Worm (Caenorhabditis elegans) whole organism, young adult: ENCODE measurements around the gene C47E12.13.

Experiments
- B0336.3 ChIP-seq: fragments of 200-800 bp; sonication (Bioruptor generic); IDR thresholded peaks from 2 replicates; pipeline ENCODE4 v1.3.6; 2022; ENCODE audit warnings: missing genetic modification characterization, missing compliant biosample characterization
- F23B12.7 ChIP-seq: sonication (generic microtip); optimal IDR thresholded peaks from 2 replicates; lab custom pipeline; 2017; ENCODE audit warnings: missing genetic modification characterization, mild to moderate bottlenecking, missing compliant biosample characterization, antibody characterized with exemption, moderate library complexity; ENCODE audit not compliant: insufficient read depth
- F33H1.4 ChIP-seq: fragments of 200-800 bp; sonication (Bioruptor generic); IDR thresholded peaks from 2 replicates; pipeline ENCODE4 v1.3.6; 2022; ENCODE audit warnings: missing genetic modification reagents, missing genetic modification characterization, missing compliant biosample characterization
- F52B5.7 ChIP-seq: sonication (generic microtip); optimal IDR thresholded peaks from 2 replicates; lab custom pipeline; 2016; ENCODE audit warnings: mild to moderate bottlenecking, missing genetic modification characterization, missing compliant biosample characterization
- T07F8.4 ChIP-seq: sonication (generic microtip); optimal IDR thresholded peaks from 2 replicates; lab custom pipeline; 2016; ENCODE audit warnings: mild to moderate bottlenecking, missing genetic modification characterization, moderate library complexity, missing compliant biosample characterization
- T26A5.8 ChIP-seq: sonication (generic microtip); optimal IDR thresholded peaks from 2 replicates; lab custom pipeline; 2016; ENCODE audit warnings: missing genetic modification characterization, missing compliant biosample characterization
- Y67H2A.10 ChIP-seq: fragments of 200-800 bp; sonication (Bioruptor generic); conservative IDR thresholded peaks from 2 replicates; pipeline ENCODE4 v1.3.6; 2022; ENCODE audit warnings: missing genetic modification reagents, missing genetic modification characterization, missing compliant biosample characterization
- ZK185.1 ChIP-seq: sonication (generic microtip); optimal IDR thresholded peaks from 2 replicates; lab custom pipeline; 2016; ENCODE audit warnings: mild to moderate bottlenecking, missing genetic modification characterization, missing compliant biosample characterization; ENCODE audit not compliant: poor library complexity, severe bottlenecking
- akir-1 ChIP-seq: fragments of 200-800 bp; sonication (Bioruptor generic); optimal IDR thresholded peaks from 2 replicates; lab custom pipeline; 2018; ENCODE audit warnings: mild to moderate bottlenecking, missing genetic modification characterization, moderate library complexity, missing compliant biosample characterization
- aptf-2 ChIP-seq: fragments of 200-800 bp; sonication (Bioruptor generic); conservative IDR thresholded peaks from 2 replicates; pipeline ENCODE4 v1.3.6; 2022; ENCODE audit warnings: missing genetic modification reagents, missing genetic modification characterization, missing compliant biosample characterization
- attf-6 ChIP-seq: fragments of 200-800 bp; sonication (Bioruptor generic); IDR thresholded peaks from 2 replicates; pipeline ENCODE4 v1.3.6; 2022; ENCODE audit warnings: missing genetic modification reagents, missing genetic modification characterization, missing compliant biosample characterization
- bed-1 ChIP-seq: fragments of 200-800 bp; sonication (Bioruptor generic); IDR thresholded peaks from 2 replicates; pipeline ENCODE4 v1.3.6; 2022; ENCODE audit warnings: missing genetic modification reagents, missing genetic modification characterization, missing compliant biosample characterization
- cebp-1 ChIP-seq, 2 experiments: fragments of 200-800 bp in 1 of 2; sonication (Bioruptor generic) in 1 of 2; sonication (generic microtip) in 1 of 2; IDR thresholded peaks in 1 of 2; optimal IDR thresholded peaks in 1 of 2; 2 replicates each; pipeline versions ENCODE4 v1.3.6 to Lab custom; 2017 to 2022; ENCODE audit warnings: missing compliant biosample characterization in 2 of 2, missing genetic modification characterization in 2 of 2, mild to moderate bottlenecking in 1 of 2, missing genetic modification reagents in 1 of 2, moderate library complexity in 1 of 2
- ceh-79 ChIP-seq: sonication (generic microtip); optimal IDR thresholded peaks from 2 replicates; lab custom pipeline; 2017; ENCODE audit warnings: mild to moderate bottlenecking, missing genetic modification characterization, missing compliant biosample characterization
- chd-7 ChIP-seq: sonication (generic microtip); optimal IDR thresholded peaks from 2 replicates; lab custom pipeline; 2016; ENCODE audit warnings: mild to moderate bottlenecking, missing genetic modification characterization, moderate library complexity, missing compliant biosample characterization
- die-1 ChIP-seq: sonication (generic microtip); optimal IDR thresholded peaks from 2 replicates; lab custom pipeline; 2016; ENCODE audit warnings: missing genotype, mild to moderate bottlenecking, missing genetic modification characterization, missing compliant biosample characterization
- dox-1 ChIP-seq: fragments of 200-800 bp; sonication (Bioruptor generic); IDR thresholded peaks from 2 replicates; pipeline ENCODE4 v1.3.6; 2022; ENCODE audit warnings: missing genetic modification reagents, missing genetic modification characterization, missing compliant biosample characterization
- egrh-3 ChIP-seq: fragments of 200-800 bp; sonication (Bioruptor generic); IDR thresholded peaks from 2 replicates; pipeline ENCODE4 v1.3.6; 2022; ENCODE audit warnings: missing genetic modification reagents, missing genetic modification characterization, missing compliant biosample characterization
- him-1 ChIP-seq: sonication (generic microtip); optimal IDR thresholded peaks from 2 replicates; lab custom pipeline; 2016; ENCODE audit warnings: missing genotype, missing genetic modification reagents, missing genetic modification characterization, missing compliant biosample characterization
- hlh-26 ChIP-seq: fragments of 200-800 bp; sonication (Bioruptor generic); conservative IDR thresholded peaks from 2 replicates; pipeline ENCODE4 v1.3.6; 2022; ENCODE audit warnings: missing genetic modification reagents, missing genetic modification characterization, missing compliant biosample characterization
- hmg-1.2 ChIP-seq: fragments of 200-800 bp; sonication (Bioruptor generic); IDR thresholded peaks from 2 replicates; pipeline ENCODE4 v1.3.6; 2022; ENCODE audit warnings: missing genetic modification reagents, missing genetic modification characterization, missing compliant biosample characterization
- lin-54 ChIP-seq: fragments of 200-800 bp; sonication (Bioruptor generic); optimal IDR thresholded peaks from 2 replicates; lab custom pipeline; 2018; ENCODE audit warnings: mild to moderate bottlenecking, missing genetic modification characterization, missing compliant biosample characterization
- lsy-27 ChIP-seq: sonication (generic microtip); optimal IDR thresholded peaks from 2 replicates; lab custom pipeline; 2017; ENCODE audit warnings: missing genetic modification characterization, mild to moderate bottlenecking, missing compliant biosample characterization, antibody characterized with exemption, missing genotype, borderline replicate concordance; ENCODE audit not compliant: insufficient read depth
- madf-10 ChIP-seq: sonication (generic microtip); optimal IDR thresholded peaks from 2 replicates; lab custom pipeline; 2016; ENCODE audit warnings: mild to moderate bottlenecking, missing genetic modification characterization, missing compliant biosample characterization
- madf-8 ChIP-seq: fragments of 200-800 bp; sonication (Bioruptor generic); conservative IDR thresholded peaks from 2 replicates; pipeline ENCODE4 v1.3.6; 2022; ENCODE audit warnings: missing genetic modification reagents, missing genetic modification characterization, missing compliant biosample characterization
- mcd-1 ChIP-seq: fragments of 200-800 bp; sonication (Bioruptor generic); IDR thresholded peaks from 2 replicates; pipeline ENCODE4 v1.3.6; 2022; ENCODE audit warnings: missing genetic modification reagents, missing genetic modification characterization, missing compliant biosample characterization
- nfya-1 ChIP-seq: sonication (generic microtip); optimal IDR thresholded peaks from 2 replicates; lab custom pipeline; 2017; ENCODE audit warnings: antibody characterized with exemption, missing compliant biosample characterization, missing genetic modification characterization, borderline replicate concordance; ENCODE audit not compliant: insufficient read depth
- nhr-120 ChIP-seq: fragments of 200-800 bp; sonication (Bioruptor generic); IDR thresholded peaks from 2 replicates; pipeline ENCODE4 v1.3.6; 2022; ENCODE audit warnings: missing genetic modification characterization, missing compliant biosample characterization
- rcor-1 ChIP-seq: fragments of 200-800 bp; sonication (Bioruptor generic); IDR thresholded peaks from 2 replicates; pipeline ENCODE4 v1.3.6; 2022; ENCODE audit warnings: missing genetic modification reagents, missing genetic modification characterization, missing compliant biosample characterization
- repo-1 ChIP-seq: sonication (generic microtip); optimal IDR thresholded peaks from 2 replicates; lab custom pipeline; 2017; ENCODE audit warnings: mild to moderate bottlenecking, missing genetic modification characterization, missing compliant biosample characterization
- snpc-3.4 ChIP-seq: sonication (generic microtip); optimal IDR thresholded peaks from 2 replicates; lab custom pipeline; 2017; ENCODE audit warnings: missing genetic modification characterization, mild to moderate bottlenecking, missing compliant biosample characterization, antibody characterized with exemption, moderate library complexity, missing genotype, missing genetic modification reagents
- zfh-2 ChIP-seq: fragments of 200-800 bp; sonication (Bioruptor generic); conservative IDR thresholded peaks from 2 replicates; pipeline ENCODE4 v1.3.6; 2022; ENCODE audit warnings: missing genetic modification reagents, missing genetic modification characterization, missing compliant biosample characterization
- ztf-18 ChIP-seq: sonication (generic microtip); optimal IDR thresholded peaks from 2 replicates; lab custom pipeline; 2016; ENCODE audit warnings: missing genotype, mild to moderate bottlenecking, missing genetic modification characterization, missing compliant biosample characterization
- ztf-25 ChIP-seq: fragments of 200-800 bp; sonication (Bioruptor generic); IDR thresholded peaks from 2 replicates; pipeline ENCODE4 v1.3.6; 2022; ENCODE audit warnings: missing genetic modification reagents, missing genetic modification characterization, missing compliant biosample characterization
- ztf-3 ChIP-seq: fragments of 200-800 bp; sonication (Bioruptor generic); optimal IDR thresholded peaks from 2 replicates; lab custom pipeline; 2018; ENCODE audit warnings: mild to moderate bottlenecking, missing genetic modification characterization, missing compliant biosample characterization

The C47E12.13 gene

ce11 chrIV:10006792-10007191 lies at the start of gene C47E12.13:
TSS of gene C47E12.13 (minus strand) at chrIV:10006892.
- TF ChIP-seq madf-8 (no peak), ztf-25 (no peak), dox-1 (GFP tag; lab: Robert Waterston, UW) (no peak), rcor-1 (no peak), akir-1 (GFP tag; lab: Kevin White, UChicago) (no peak), madf-10 (no peak), B0336.3 (no peak), ceh-79 (tag; lab: Kevin White, UChicago) (no peak), attf-6 (GFP tag; lab: Robert Waterston, UW) (no peak), nfya-1 (tag; lab: Kevin White, UChicago) (no peak), nhr-120 (GFP tag; lab: Robert Waterston, UW) (no peak), chd-7 (no peak), mcd-1 (no peak), F23B12.7 (tag; lab: Kevin White, UChicago) (no peak), T07F8.4 (tag; lab: Kevin White, UChicago) (no peak)

- no peak for TF ChIP-seq ZK185.1 (tag; lab: Kevin White, UChicago)
- no peak for TF ChIP-seq die-1
- no peak for TF ChIP-seq F33H1.4 (GFP tag; lab: Robert Waterston, UW)
- TF ChIP-seq cebp-1 (GFP tag; IDR thresholded peaks at IDR 0.05; lab: Robert Waterston, UW) = no peak
- TF ChIP-seq cebp-1 (tag; optimal IDR thresholded peaks at IDR 0.05; lab: Kevin White, UChicago) = no peak
- no peak for TF ChIP-seq lsy-27 (tag; lab: Kevin White, UChicago)
- TF ChIP-seq zfh-2 (GFP tag; lab: Robert Waterston, UW) = no peak
- no peak for TF ChIP-seq hlh-26
- TF ChIP-seq, all 124 proteins: peak for 0
Measured at ce11 chrIV:10056138-10056537, 49.4 kb upstream of the C47E12.13 start, which contains the start of gene T04B2.7. TSS of gene T04B2.7 (minus strand) at chrIV:10056238.

ce11 chrIV:10053550-10053949 lies 46.9 kb upstream of the C47E12.13 start, which contains the start of gene srv-12:
TSS of gene srv-12 (minus strand) at chrIV:10053650.
- TF ChIP-seq B0336.3 (no peak), F23B12.7 (tag; lab: Kevin White, UChicago) (no peak), bed-1 (GFP tag; lab: Robert Waterston, UW) (no peak), lin-54 (no peak), snpc-3.4 (tag; lab: Kevin White, UChicago) (no peak), ztf-3 (GFP tag; lab: Kevin White, UChicago) (no peak), T26A5.8 (tag; lab: Kevin White, UChicago) (no peak), repo-1 (tag; lab: Kevin White, UChicago) (no peak), F52B5.7 (tag; lab: Kevin White, UChicago) (no peak)

- no peak for TF ChIP-seq ZK185.1 (tag; lab: Kevin White, UChicago)
- no peak for TF ChIP-seq him-1 (tag; lab: Kevin White, UChicago)
- TF ChIP-seq bed-1 (GFP tag; lab: Robert Waterston, UW) = no peak
- no peak for TF ChIP-seq egrh-3
- no peak for TF ChIP-seq F52B5.7 (tag; lab: Kevin White, UChicago)
- TF ChIP-seq Y67H2A.10 (GFP tag; lab: Robert Waterston, UW) = no peak
- no peak for TF ChIP-seq aptf-2
- no peak for TF ChIP-seq chd-7
- no peak for TF ChIP-seq hmg-1.2 (GFP tag; lab: Robert Waterston, UW)
- TF ChIP-seq attf-6 (GFP tag; lab: Robert Waterston, UW) = no peak
- TF ChIP-seq ztf-25 = no peak
- TF ChIP-seq ztf-18 (tag; lab: Kevin White, UChicago) = no peak
- TF ChIP-seq F23B12.7 (tag; lab: Kevin White, UChicago) = no peak
Measured at ce11 chrIV:10051088-10051487, 44.4 kb upstream of the C47E12.13 start, which contains the start of gene T04B2.8. TSS of gene T04B2.8 (minus strand) at chrIV:10051188.
